Worm (Caenorhabditis elegans) whole organism, late embryonic: Measurements from ENCODE around the gene C46C2.5.

ENCODE experiments used
- ceh-48 ChIP-seq: sonication (generic microtip); optimal IDR thresholded peaks from 2 replicates; lab custom pipeline; 2016; ENCODE audit warnings: missing genetic modification characterization, inconsistent platforms, missing compliant biosample characterization
- che-1 ChIP-seq: sonication (generic microtip); optimal IDR thresholded peaks from 2 replicates; lab custom pipeline; 2016; ENCODE audit warnings: mild to moderate bottlenecking, missing genetic modification characterization, missing compliant biosample characterization
- dmd-4 ChIP-seq: sonication (generic microtip); optimal IDR thresholded peaks from 2 replicates; lab custom pipeline; 2016; ENCODE audit warnings: borderline replicate concordance, missing genetic modification characterization, missing compliant biosample characterization
- dve-1 ChIP-seq: sonication (generic microtip); optimal IDR thresholded peaks from 2 replicates; lab custom pipeline; 2017; ENCODE audit warnings: antibody characterized with exemption, mild to moderate bottlenecking, missing genetic modification characterization, missing compliant biosample characterization
- fax-1 ChIP-seq: sonication (generic microtip); optimal IDR thresholded peaks from 2 replicates; lab custom pipeline; 2016; ENCODE audit warnings: missing genotype, missing genetic modification characterization, missing compliant biosample characterization
- nhr-11 ChIP-seq: fragments of 150-350 bp; optimal IDR thresholded peaks from 2 replicates; lab custom pipeline; 2014; ENCODE audit warnings: missing biosample characterization, missing genetic modification characterization
- pag-3 ChIP-seq: sonication (generic microtip); optimal IDR thresholded peaks from 2 replicates; lab custom pipeline; 2016; ENCODE audit warnings: missing compliant biosample characterization, missing genetic modification characterization, borderline replicate concordance
- pha-4 ChIP-seq: fragments of 150-350 bp; optimal IDR thresholded peaks from 2 replicates; lab custom pipeline; 2018; ENCODE audit warnings: missing biosample characterization, missing genetic modification reagents, missing genetic modification characterization
- pqm-1 ChIP-seq: sonication (generic microtip); optimal IDR thresholded peaks from 2 replicates; lab custom pipeline; 2016; ENCODE audit warnings: missing genetic modification characterization, missing compliant biosample characterization

DNA sequence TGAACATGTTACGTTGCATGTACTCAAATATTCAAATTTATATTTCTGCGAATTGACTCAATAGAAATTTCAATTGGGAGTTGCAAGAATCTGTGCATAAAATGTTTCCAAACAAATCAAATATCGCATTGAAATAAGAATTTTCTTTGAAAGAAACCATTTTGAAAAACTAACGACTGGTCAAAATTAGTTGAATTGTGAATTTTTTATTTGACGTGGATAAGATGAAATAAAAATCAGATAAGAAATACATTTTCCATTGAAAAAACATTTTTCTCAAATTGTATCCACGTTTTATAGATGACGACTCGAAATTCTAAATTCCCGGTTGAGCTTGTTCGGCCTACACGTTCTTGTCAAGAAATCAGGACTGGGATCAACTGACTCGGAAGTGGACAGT, 32.4 kb upstream of the C46C2.5 start, which contains the start of gene C46C2.3:
- no peak for TF ChIP-seq fax-1 (tag; lab: Kevin White, UChicago)
- no peak for TF ChIP-seq pqm-1 (tag; lab: Kevin White, UChicago)
- no peak for TF ChIP-seq pag-3 (tag; lab: Kevin White, UChicago)
- TF ChIP-seq dmd-4, result no peak
- no peak for TF ChIP-seq che-1
- TF ChIP-seq pha-4 (tag; lab: Kevin White, UChicago), result no peak
- no peak for TF ChIP-seq dve-1
- TF ChIP-seq ceh-48, result no peak
- TF ChIP-seq nhr-11 (tag; lab: Kevin White, UChicago), result no peak
